Worm (Caenorhabditis elegans) whole organism, late embryonic: ENCODE measurements around the gene C23H3.2.

ENCODE experiments used
- C08G9.2 ChIP-seq: sonication (generic microtip); optimal IDR thresholded peaks from 2 replicates; lab custom pipeline; 2016; ENCODE audit warnings: mild to moderate bottlenecking, missing genetic modification characterization, moderate library complexity, missing compliant biosample characterization
- ama-1 ChIP-seq: fragments of 150-350 bp; optimal IDR thresholded peaks from 2 replicates; lab custom pipeline; 2014
- ceh-6 ChIP-seq: fragments of 200-800 bp; sonication (Bioruptor generic); optimal IDR thresholded peaks from 2 replicates; lab custom pipeline; 2018; ENCODE audit warnings: mild to moderate bottlenecking, missing genetic modification characterization, missing compliant biosample characterization
- hlh-13 ChIP-seq: fragments of 200-800 bp; sonication (Bioruptor generic); optimal IDR thresholded peaks from 2 replicates; lab custom pipeline; 2018; ENCODE audit warnings: mild to moderate bottlenecking, missing genetic modification characterization, missing compliant biosample characterization
- lin-11 ChIP-seq: fragments of 200-800 bp; sonication (Bioruptor generic); optimal IDR thresholded peaks from 2 replicates; lab custom pipeline; 2018; ENCODE audit warnings: mild to moderate bottlenecking, missing genetic modification characterization, missing compliant biosample characterization
- odd-2 ChIP-seq: sonication (generic microtip); optimal IDR thresholded peaks from 2 replicates; lab custom pipeline; 2017; ENCODE audit warnings: antibody characterized with exemption, mild to moderate bottlenecking, missing genetic modification characterization, missing compliant biosample characterization
- pax-1 ChIP-seq: fragments of 150-350 bp; optimal IDR thresholded peaks from 2 replicates; lab custom pipeline; 2014; ENCODE audit warnings: missing biosample characterization, missing genetic modification characterization
- pqm-1 ChIP-seq: sonication (generic microtip); optimal IDR thresholded peaks from 2 replicates; lab custom pipeline; 2016; ENCODE audit warnings: missing genetic modification characterization, missing compliant biosample characterization
- tbx-7 ChIP-seq: sonication (generic microtip); optimal IDR thresholded peaks from 2 replicates; lab custom pipeline; 2016; ENCODE audit warnings: missing genotype, missing genetic modification characterization, missing compliant biosample characterization
- unc-55 ChIP-seq: sonication (generic microtip); optimal IDR thresholded peaks from 2 replicates; lab custom pipeline; 2017; ENCODE audit warnings: missing biosample characterization, missing genetic modification reagents, missing genetic modification characterization
- unc-86 ChIP-seq: sonication (generic microtip); optimal IDR thresholded peaks from 2 replicates; lab custom pipeline; 2016; ENCODE audit warnings: missing genetic modification characterization, missing compliant biosample characterization

DNA sequence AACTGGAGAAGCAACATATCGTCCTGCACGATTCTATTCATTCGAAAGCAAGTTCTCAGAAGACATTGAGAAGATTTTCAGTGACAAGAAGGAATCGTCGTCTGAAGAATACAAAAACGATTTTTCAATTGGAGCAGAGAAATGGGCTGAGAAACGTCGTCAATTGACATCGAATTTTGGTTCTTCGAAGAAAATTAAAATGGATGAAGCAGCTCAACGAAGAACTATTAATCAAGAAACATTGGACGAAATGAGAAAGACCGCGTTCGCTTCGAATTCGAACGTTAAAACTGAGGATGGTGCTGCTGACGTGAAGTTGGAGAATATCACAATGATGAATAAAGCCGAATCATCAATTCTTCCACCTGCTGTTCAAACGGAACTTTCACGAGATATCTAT, 15.0 kb upstream of the C23H3.2 start, which contains the start of gene rpt-4:
- TF ChIP-seq pqm-1 (tag; lab: Kevin White, UChicago) (no peak), unc-86 (tag; lab: Kevin White, UChicago) (no peak), ama-1 (lab: Kevin White, UChicago) (no peak), pax-1 (no peak), lin-11 (tag; lab: Kevin White, UChicago) (no peak), hlh-13 (no peak), ceh-6 (GFP tag; lab: Kevin White, UChicago) (no peak), unc-55 (no peak), odd-2 (no peak), tbx-7 (no peak), C08G9.2 (no peak)
